Worm (Caenorhabditis elegans) whole organism, L2 larva: ENCODE data around the gene F49C12.7.
"Not testable (repeated sequence)": the region's sequence is repeated elsewhere in the genome, so short reads cannot be mapped to it uniquely, and the experiment has no call there.

Source experiments
- C34F6.9 ChIP-seq: fragments of 150-350 bp; optimal IDR thresholded peaks from 2 replicates; lab custom pipeline; 2014; ENCODE audit warnings: missing biosample characterization, missing genetic modification characterization
- F13H6.1 ChIP-seq: sonication (generic microtip); optimal IDR thresholded peaks from 2 replicates; lab custom pipeline; 2016; ENCODE audit warnings: missing genetic modification characterization, missing compliant biosample characterization
- Y55F3AM.14 ChIP-seq: fragments of 200-800 bp; sonication (Bioruptor generic); optimal IDR thresholded peaks from 2 replicates; lab custom pipeline; 2018; ENCODE audit warnings: mild to moderate bottlenecking, missing genetic modification characterization, missing compliant biosample characterization
- ZK546.5 ChIP-seq: sonication (generic microtip); optimal IDR thresholded peaks from 2 replicates; lab custom pipeline; 2017; ENCODE audit warnings: missing biosample characterization, missing genetic modification characterization
- alr-1 ChIP-seq: fragments of 150-350 bp; optimal IDR thresholded peaks from 2 replicates; lab custom pipeline; 2014; ENCODE audit warnings: missing biosample characterization, missing genetic modification characterization
- aly-2 ChIP-seq: fragments of 150-350 bp; optimal IDR thresholded peaks from 2 replicates; lab custom pipeline; 2014; ENCODE audit warnings: missing biosample characterization, missing genetic modification characterization
- ama-1 ChIP-seq: fragments of 150-350 bp; optimal IDR thresholded peaks from 2 replicates; lab custom pipeline; 2018; ENCODE audit warnings: inconsistent platforms
- ceh-82 ChIP-seq: fragments of 150-350 bp; optimal IDR thresholded peaks from 2 replicates; lab custom pipeline; 2014; ENCODE audit warnings: missing biosample characterization, missing genetic modification characterization
- crh-2 ChIP-seq: sonication (generic microtip); optimal IDR thresholded peaks from 2 replicates; lab custom pipeline; 2017; ENCODE audit warnings: missing biosample characterization, missing genetic modification characterization
- egl-27 ChIP-seq: sonication (generic microtip); optimal IDR thresholded peaks from 3 replicates; lab custom pipeline; 2017; ENCODE audit warnings: missing biosample characterization, missing genetic modification reagents, missing genetic modification characterization
- elt-1 ChIP-seq: fragments of 150-350 bp; optimal IDR thresholded peaks from 2 replicates; lab custom pipeline; 2014; ENCODE audit warnings: missing biosample characterization, missing genetic modification characterization
- elt-3 ChIP-seq: sonication (generic microtip); optimal IDR thresholded peaks from 2 replicates; lab custom pipeline; 2017; ENCODE audit warnings: missing biosample characterization, missing genetic modification characterization
- fos-1 ChIP-seq: fragments of 150-350 bp; optimal IDR thresholded peaks from 2 replicates; lab custom pipeline; 2014; ENCODE audit warnings: missing biosample characterization, missing genetic modification characterization
- gmeb-1 ChIP-seq: fragments of 150-350 bp; optimal IDR thresholded peaks from 2 replicates; lab custom pipeline; 2014; ENCODE audit warnings: missing biosample characterization, missing genetic modification characterization
- lin-11 ChIP-seq: fragments of 150-350 bp; sonication (generic microtip); optimal IDR thresholded peaks from 2 replicates; lab custom pipeline; 2014; ENCODE audit warnings: missing biosample characterization, missing genetic modification characterization, inconsistent platforms, mixed read lengths
- lin-13 ChIP-seq: fragments of 150-350 bp; optimal IDR thresholded peaks from 2 replicates; lab custom pipeline; 2014; ENCODE audit warnings: missing biosample characterization, missing genetic modification reagents, missing genetic modification characterization
- lin-39 ChIP-seq: fragments of 150-350 bp; optimal IDR thresholded peaks from 2 replicates; lab custom pipeline; 2014; ENCODE audit warnings: missing biosample characterization, missing genetic modification reagents, missing genetic modification characterization
- lsy-2 ChIP-seq, 2 experiments: fragments of 150-350 bp in 1 of 2; sonication (generic microtip) in 1 of 2; optimal IDR thresholded peaks; 2 replicates each; lab custom pipeline; 2014 to 2017; ENCODE audit warnings: missing biosample characterization in 2 of 2, missing genetic modification characterization in 2 of 2
- mab-5 ChIP-seq: fragments of 150-350 bp; optimal IDR thresholded peaks from 2 replicates; lab custom pipeline; 2014; ENCODE audit warnings: missing biosample characterization, missing genetic modification characterization
- mbf-1 ChIP-seq: sonication (generic microtip); optimal IDR thresholded peaks from 2 replicates; lab custom pipeline; 2017; ENCODE audit warnings: missing biosample characterization, missing genetic modification characterization
- mdl-1 ChIP-seq, 2 experiments: fragments of 150-350 bp in 1 of 2; sonication (generic microtip) in 1 of 2; optimal IDR thresholded peaks; 2 replicates each; lab custom pipeline; 2017; ENCODE audit warnings: missing biosample characterization in 2 of 2, missing genetic modification characterization in 2 of 2
- nhr-10 ChIP-seq: sonication (generic microtip); optimal IDR thresholded peaks from 2 replicates; lab custom pipeline; 2017; ENCODE audit warnings: missing biosample characterization, missing genetic modification characterization
- nhr-11 ChIP-seq: fragments of 150-350 bp; optimal IDR thresholded peaks from 2 replicates; lab custom pipeline; 2014; ENCODE audit warnings: missing biosample characterization, missing genetic modification characterization
- nhr-12 ChIP-seq: fragments of 150-350 bp; optimal IDR thresholded peaks from 2 replicates; lab custom pipeline; 2014; ENCODE audit warnings: missing biosample characterization, missing genetic modification characterization
- nhr-129 ChIP-seq: fragments of 150-350 bp; optimal IDR thresholded peaks from 2 replicates; lab custom pipeline; 2014; ENCODE audit warnings: missing biosample characterization, missing genetic modification characterization
- nhr-23 ChIP-seq: fragments of 150-350 bp; optimal IDR thresholded peaks from 2 replicates; lab custom pipeline; 2014; ENCODE audit warnings: missing biosample characterization, missing genetic modification reagents, missing genetic modification characterization
- nhr-237 ChIP-seq: fragments of 150-350 bp; optimal IDR thresholded peaks from 2 replicates; lab custom pipeline; 2014; ENCODE audit warnings: missing biosample characterization, missing genetic modification characterization
- nhr-6 ChIP-seq: fragments of 150-350 bp; optimal IDR thresholded peaks from 2 replicates; lab custom pipeline; 2014; ENCODE audit warnings: missing biosample characterization, missing genetic modification characterization
- peb-1 ChIP-seq: fragments of 150-350 bp; optimal IDR thresholded peaks from 2 replicates; lab custom pipeline; 2014; ENCODE audit warnings: missing biosample characterization, missing genetic modification characterization
- sem-4 ChIP-seq: fragments of 150-350 bp; optimal IDR thresholded peaks from 2 replicates; lab custom pipeline; 2014; ENCODE audit warnings: missing biosample characterization, missing genetic modification reagents, missing genetic modification characterization
- skn-1 ChIP-seq: sonication (generic microtip); optimal IDR thresholded peaks from 2 replicates; lab custom pipeline; 2017; ENCODE audit warnings: missing biosample characterization, missing genetic modification characterization
- sma-9 ChIP-seq, 2 experiments: fragments of 150-350 bp in 1 of 2; sonication (generic microtip) in 1 of 2; optimal IDR thresholded peaks; 2 replicates each; lab custom pipeline; 2014 to 2016; ENCODE audit warnings: missing genetic modification characterization in 2 of 2, mild to moderate bottlenecking in 1 of 2, missing biosample characterization in 1 of 2, missing compliant biosample characterization in 1 of 2, missing genetic modification reagents in 1 of 2, moderate library complexity in 1 of 2
- snpc-4 ChIP-seq: fragments of 150-350 bp; optimal IDR thresholded peaks from 2 replicates; lab custom pipeline; 2014; ENCODE audit warnings: missing biosample characterization, missing genetic modification characterization
- unc-62 ChIP-seq: fragments of 150-350 bp; optimal IDR thresholded peaks from 2 replicates; lab custom pipeline; 2014; ENCODE audit warnings: missing biosample characterization, missing genetic modification reagents, missing genetic modification characterization
- zag-1 ChIP-seq: fragments of 150-350 bp; optimal IDR thresholded peaks from 2 replicates; lab custom pipeline; 2014; ENCODE audit warnings: missing biosample characterization, missing genetic modification characterization
- ztf-1 ChIP-seq: fragments of 200-800 bp; sonication (Bioruptor generic); conservative IDR thresholded peaks from 2 replicates; pipeline ENCODE4 v1.3.6; 2022; ENCODE audit warnings: missing genetic modification characterization, missing compliant biosample characterization

Gene F49C12.7

ce11 chrIV:9303994-9304393, 8.7 kb downstream of the F49C12.7 start, which contains the start of gene F49C12.4:
TSS of gene F49C12.4 (minus strand) at chrIV:9304094.
- no peak for TF ChIP-seq C34F6.9
- no peak for TF ChIP-seq nhr-6 (tag; lab: Kevin White, UChicago)
- TF ChIP-seq elt-3 (tag; lab: Kevin White, UChicago) = no peak
- TF ChIP-seq skn-1 (tag; lab: Kevin White, UChicago) = no peak
- no peak for TF ChIP-seq mdl-1 (tag; optimal IDR thresholded peaks at IDR 0.05; lab: Kevin White, UChicago)
- TF ChIP-seq nhr-10 (tag; lab: Kevin White, UChicago) = no peak
- no peak for TF ChIP-seq ztf-1 (GFP tag; lab: Robert Waterston, UW)
- no peak for TF ChIP-seq aly-2
- no peak for TF ChIP-seq egl-27
- TF ChIP-seq ama-1 = no peak
- no peak for TF ChIP-seq nhr-23 (tag; lab: Kevin White, UChicago)
- TF ChIP-seq mab-5 (tag; lab: Kevin White, UChicago) = no peak
- no peak for TF ChIP-seq ZK546.5 (tag; lab: Kevin White, UChicago)
- no peak for TF ChIP-seq mbf-1 (tag; lab: Kevin White, UChicago)

DNA sequence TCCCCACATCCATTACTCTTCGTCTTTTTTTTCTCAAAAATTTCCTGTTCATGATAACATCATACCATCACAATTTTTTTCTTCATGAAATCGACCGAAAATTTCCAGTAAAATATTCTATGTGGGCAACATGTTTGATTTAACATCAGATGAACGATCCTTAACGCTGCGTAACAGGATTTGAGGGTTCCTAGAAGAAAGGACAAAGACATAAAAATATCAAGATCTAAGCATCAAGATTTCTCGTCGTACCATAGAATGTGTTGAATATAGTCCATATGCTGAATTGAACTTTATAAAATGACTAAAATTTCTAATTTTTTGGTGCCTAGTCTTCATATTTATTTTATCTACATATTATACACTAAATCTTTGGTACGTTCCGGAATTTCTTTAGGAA, 12.6 kb downstream of the F49C12.7 start, which contains the start of gene F49C12.3:
F49C12.3 (plus strand) TSS at position 301 of the 400 bp plus-strand sequence.
- TF ChIP-seq lin-13 (no peak), snpc-4 (tag; lab: Kevin White, UChicago) (no peak), skn-1 (tag; lab: Kevin White, UChicago) (no peak), peb-1 (tag; lab: Kevin White, UChicago) (no peak), zag-1 (no peak), gmeb-1 (tag; lab: Kevin White, UChicago) (no peak), egl-27 (no peak), alr-1 (no peak), elt-3 (tag; lab: Kevin White, UChicago) (no peak), lin-39 (tag; lab: Kevin White, UChicago) (no peak), crh-2 (tag; lab: Kevin White, UChicago) (no peak), ztf-1 (GFP tag; lab: Robert Waterston, UW) (no peak), F13H6.1 (no peak), ama-1 (no peak), sma-9 (GFP tag; optimal IDR thresholded peaks at IDR 0.05; lab: Kevin White, UChicago) (no peak), sma-9 (tag; optimal IDR thresholded peaks at IDR 0.05; lab: Kevin White, UChicago) (no peak), nhr-237 (no peak), nhr-129 (tag; lab: Kevin White, UChicago) (no peak), nhr-11 (tag; lab: Kevin White, UChicago) (no peak)

DNA sequence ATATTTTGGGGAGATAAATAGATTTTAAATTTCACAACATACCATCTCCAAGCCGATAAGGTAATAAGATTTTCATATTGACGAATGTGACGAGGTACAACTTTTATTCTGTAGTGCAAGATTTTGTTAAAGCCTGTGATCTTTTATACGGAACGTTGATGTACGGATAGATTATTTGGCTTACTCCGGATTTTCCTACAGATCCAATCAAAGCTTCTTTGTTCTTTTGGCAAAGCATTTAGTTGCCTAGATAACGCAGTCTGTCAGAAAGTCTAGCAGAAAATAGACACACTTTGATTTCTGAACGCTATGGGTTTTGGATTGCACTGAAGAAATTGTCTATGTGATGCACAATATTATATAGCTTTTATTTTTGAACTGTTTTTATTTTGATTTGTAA, 13.6 kb downstream of the F49C12.7 start, which contains the start of gene F49C12.2:
F49C12.2 (minus strand) TSS at position 101 of the 400 bp plus-strand sequence.
- TF ChIP-seq zag-1 (no peak), lin-11 (tag; lab: Kevin White, UChicago) (no peak), ama-1 (no peak), elt-1 (tag; lab: Kevin White, UChicago) (no peak), egl-27 (no peak), nhr-12 (no peak), ceh-82 (no peak), lsy-2 (tag; optimal IDR thresholded peaks at IDR 0.05; lab: Kevin White, UChicago) (no peak), sem-4 (tag; lab: Kevin White, UChicago) (no peak), lin-39 (tag; lab: Kevin White, UChicago) (no peak), mdl-1 (tag; optimal IDR thresholded peaks at IDR 0.05; lab: Kevin White, UChicago) (no peak), peb-1 (tag; lab: Kevin White, UChicago) (no peak), C34F6.9 (no peak), Y55F3AM.14 (no peak), ztf-1 (GFP tag; lab: Robert Waterston, UW) (no peak), gmeb-1 (tag; lab: Kevin White, UChicago) (no peak), snpc-4 (tag; lab: Kevin White, UChicago) (no peak)

DNA sequence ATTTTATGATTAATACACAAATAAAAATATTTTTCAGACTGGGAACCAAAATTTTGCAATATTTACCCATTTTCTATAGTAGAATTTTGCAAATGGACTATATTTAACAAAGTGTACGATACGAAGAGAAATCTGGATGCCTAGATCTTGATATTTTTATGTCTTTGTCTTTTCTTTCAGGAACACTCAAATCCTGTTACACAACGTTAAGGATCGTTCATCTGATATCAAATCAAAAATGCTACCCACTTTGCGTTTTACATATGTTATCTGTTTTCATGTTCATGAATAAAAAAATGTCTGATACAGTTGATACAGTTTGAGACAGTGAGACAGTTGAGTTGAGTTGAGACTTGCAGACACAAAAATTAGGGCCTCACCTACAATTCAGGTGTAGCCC, 16.4 kb downstream of the F49C12.7 start, which contains the start of gene F49C12.1:
F49C12.1 (minus strand) TSS at position 70 of the 400 bp plus-strand sequence.
- no peak for TF ChIP-seq nhr-6 (tag; lab: Kevin White, UChicago)

- not testable (repeated sequence) for TF ChIP-seq fos-1 (tag; lab: Kevin White, UChicago); unc-62 (GFP tag; lab: Kevin White, UChicago); gmeb-1 (tag; lab: Kevin White, UChicago)
Observed at ce11 chrIV:9293825-9294224, 18.9 kb downstream of the F49C12.7 start, which contains the start of gene nhr-264. TSS of gene nhr-264 (minus strand) at chrIV:9293925.
